Fruit fly (Drosophila melanogaster) whole organism, prepupa: ENCODE data around the gene CG5254.

Experiments
- CG10631 ChIP-seq: fragments of 200-800 bp; sonication (Bioruptor generic); optimal IDR thresholded peaks from 2 replicates; lab custom pipeline; 2016; ENCODE audit warnings: missing biosample characterization, missing genetic modification characterization
- CG11294 ChIP-seq: fragments of 200-800 bp; sonication (Bioruptor generic); IDR thresholded peaks from 2 replicates; pipeline ENCODE4 v1.3.6; 2022; ENCODE audit warnings: missing biosample characterization, missing genetic modification characterization
- CG11762 ChIP-seq: fragments of 200-800 bp; sonication (Bioruptor generic); optimal IDR thresholded peaks from 3 replicates; lab custom pipeline; 2016; ENCODE audit warnings: missing biosample characterization, missing genetic modification characterization; ENCODE audit not compliant: insufficient read depth
- CG11902 ChIP-seq: fragments of 200-800 bp; sonication (Bioruptor generic); optimal IDR thresholded peaks from 3 replicates; lab custom pipeline; 2016; ENCODE audit warnings: missing biosample characterization, missing genetic modification characterization
- CG15336 ChIP-seq: fragments of 200-800 bp; sonication (Bioruptor generic); IDR thresholded peaks from 2 replicates; pipeline ENCODE4 v1.3.6; 2022; ENCODE audit warnings: missing biosample characterization, missing genetic modification characterization
- CG3032 ChIP-seq: fragments of 200-800 bp; optimal IDR thresholded peaks from 2 replicates; lab custom pipeline; 2019; ENCODE audit warnings: missing biosample characterization, mild to moderate bottlenecking, missing genetic modification characterization, moderate library complexity
- CG32006 ChIP-seq: fragments of 200-800 bp; sonication (Bioruptor generic); optimal IDR thresholded peaks from 3 replicates; lab custom pipeline; 2017; ENCODE audit warnings: missing biosample characterization, mild to moderate bottlenecking, missing genetic modification characterization
- CG34406 ChIP-seq: fragments of 200-800 bp; sonication (Bioruptor generic); optimal IDR thresholded peaks from 3 replicates; lab custom pipeline; 2016; ENCODE audit warnings: missing biosample characterization, missing genetic modification characterization
- CG3919 ChIP-seq: fragments of 200-800 bp; sonication (Bioruptor generic); optimal IDR thresholded peaks from 3 replicates; lab custom pipeline; 2016; ENCODE audit warnings: missing biosample characterization, missing genetic modification characterization
- CG4318 ChIP-seq: fragments of 200-800 bp; sonication (Bioruptor generic); optimal IDR thresholded peaks from 3 replicates; lab custom pipeline; 2017; ENCODE audit warnings: missing biosample characterization, mild to moderate bottlenecking, missing genetic modification characterization
- CG6163 ChIP-seq: fragments of 200-800 bp; sonication (Bioruptor generic); IDR thresholded peaks from 3 replicates; pipeline ENCODE4 v1.3.6; 2022; ENCODE audit warnings: missing biosample characterization, missing genetic modification characterization
- CG6276 ChIP-seq: fragments of 200-800 bp; sonication (Bioruptor generic); optimal IDR thresholded peaks from 2 replicates; lab custom pipeline; 2017; ENCODE audit warnings: missing biosample characterization, mild to moderate bottlenecking, missing genetic modification characterization
- CG6792 ChIP-seq: fragments of 200-800 bp; sonication (Bioruptor generic); optimal IDR thresholded peaks from 3 replicates; lab custom pipeline; 2016; ENCODE audit warnings: missing biosample characterization, missing genetic modification characterization
- CG6808 ChIP-seq: fragments of 200-800 bp; sonication (Bioruptor generic); optimal IDR thresholded peaks from 3 replicates; lab custom pipeline; 2017; ENCODE audit warnings: missing biosample characterization, missing genetic modification characterization, mild to moderate bottlenecking, moderate library complexity, missing genetic modification reagents
- CG6854 ChIP-seq: fragments of 200-800 bp; sonication (Bioruptor generic); optimal IDR thresholded peaks from 2 replicates; lab custom pipeline; 2017; ENCODE audit warnings: missing biosample characterization, mild to moderate bottlenecking, missing genetic modification characterization
- CG8119 ChIP-seq: fragments of 200-800 bp; sonication (Bioruptor generic); IDR thresholded peaks from 3 replicates; pipeline ENCODE4 v1.3.6; 2022; ENCODE audit warnings: missing biosample characterization, missing genetic modification characterization
- CG8319 ChIP-seq: fragments of 200-800 bp; sonication (Bioruptor generic); optimal IDR thresholded peaks from 3 replicates; lab custom pipeline; 2016; ENCODE audit warnings: missing biosample characterization, missing genetic modification characterization
- CG8632 ChIP-seq: fragments of 200-800 bp; sonication (Bioruptor generic); optimal IDR thresholded peaks from 3 replicates; lab custom pipeline; 2016; ENCODE audit warnings: missing biosample characterization, missing genetic modification characterization
- CG9139 ChIP-seq: fragments of 200-800 bp; sonication (Bioruptor generic); optimal IDR thresholded peaks from 3 replicates; lab custom pipeline; 2017; ENCODE audit warnings: missing biosample characterization, mild to moderate bottlenecking, missing genetic modification characterization
- Eip78C ChIP-seq: fragments of 200-800 bp; sonication (Bioruptor generic); peaks from one replicate; lab custom pipeline; 2016; ENCODE audit warnings: missing biosample characterization, missing genetic modification characterization
- Eip93F ChIP-seq: fragments of 200-800 bp; sonication (Bioruptor generic); optimal IDR thresholded peaks from 2 replicates; lab custom pipeline; 2016; ENCODE audit warnings: missing biosample characterization, mild to moderate bottlenecking, missing genetic modification characterization
- Ets96B ChIP-seq: fragments of 200-800 bp; optimal IDR thresholded peaks from 2 replicates; lab custom pipeline; 2019; ENCODE audit warnings: missing biosample characterization, mild to moderate bottlenecking, missing genetic modification characterization, moderate library complexity
- Gug ChIP-seq: fragments of 200-800 bp; sonication (Bioruptor generic); IDR thresholded peaks from 2 replicates; pipeline ENCODE4 v1.3.6; 2022; ENCODE audit warnings: missing biosample characterization, missing genetic modification characterization
- Lpt ChIP-seq: fragments of 200-800 bp; sonication (Bioruptor generic); optimal IDR thresholded peaks from 3 replicates; lab custom pipeline; 2016; ENCODE audit warnings: missing biosample characterization, missing genetic modification characterization
- Met ChIP-seq: fragments of 200-800 bp; sonication (Bioruptor generic); optimal IDR thresholded peaks from 3 replicates; lab custom pipeline; 2016; ENCODE audit warnings: missing biosample characterization, missing genetic modification characterization
- OdsH ChIP-seq: fragments of 200-800 bp; sonication (Bioruptor generic); optimal IDR thresholded peaks from 3 replicates; lab custom pipeline; 2016; ENCODE audit warnings: missing biosample characterization, missing genetic modification characterization
- Sox102F ChIP-seq: fragments of 200-800 bp; sonication (Bioruptor generic); optimal IDR thresholded peaks from 2 replicates; lab custom pipeline; 2016; ENCODE audit warnings: missing biosample characterization, mild to moderate bottlenecking, missing genetic modification characterization
- Sox15 ChIP-seq: fragments of 200-800 bp; sonication (Bioruptor generic); optimal IDR thresholded peaks from 3 replicates; lab custom pipeline; 2016; ENCODE audit warnings: missing biosample characterization, missing genetic modification characterization
- achi ChIP-seq: fragments of 200-800 bp; sonication (Bioruptor generic); optimal IDR thresholded peaks from 3 replicates; lab custom pipeline; 2016; ENCODE audit warnings: missing biosample characterization, missing genetic modification characterization
- acj6 ChIP-seq: fragments of 200-800 bp; sonication (Bioruptor generic); optimal IDR thresholded peaks from 3 replicates; lab custom pipeline; 2016; ENCODE audit warnings: missing biosample characterization, missing genetic modification characterization
- dac ChIP-seq: fragments of 200-800 bp; sonication (Bioruptor generic); optimal IDR thresholded peaks from 2 replicates; lab custom pipeline; 2017; ENCODE audit warnings: missing biosample characterization, mild to moderate bottlenecking, missing genetic modification characterization
- dsx ChIP-seq: fragments of 200-800 bp; optimal IDR thresholded peaks from 3 replicates; lab custom pipeline; 2019; ENCODE audit warnings: missing biosample characterization, mild to moderate bottlenecking, missing genetic modification characterization, moderate library complexity; ENCODE audit not compliant: poor library complexity, severe bottlenecking
- eg ChIP-seq: fragments of 200-800 bp; sonication (Bioruptor generic); IDR thresholded peaks from 3 replicates; pipeline ENCODE4 v1.3.6; 2022; ENCODE audit warnings: missing biosample characterization, missing genetic modification characterization
- esn ChIP-seq: fragments of 200-800 bp; sonication (Bioruptor generic); optimal IDR thresholded peaks from 2 replicates; lab custom pipeline; 2016; ENCODE audit warnings: missing biosample characterization, mild to moderate bottlenecking, missing genetic modification characterization, moderate library complexity
- fd85E ChIP-seq: fragments of 200-800 bp; sonication (Bioruptor generic); optimal IDR thresholded peaks from 3 replicates; lab custom pipeline; 2016; ENCODE audit warnings: missing biosample characterization, missing genetic modification characterization
- fkh ChIP-seq: fragments of 200-800 bp; sonication (Bioruptor generic); optimal IDR thresholded peaks from 3 replicates; lab custom pipeline; 2017; ENCODE audit warnings: missing biosample characterization, mild to moderate bottlenecking, missing genetic modification characterization, moderate library complexity
- lz ChIP-seq: fragments of 200-800 bp; sonication (Bioruptor generic); optimal IDR thresholded peaks from 3 replicates; lab custom pipeline; 2016; ENCODE audit warnings: missing biosample characterization, missing genetic modification characterization
- net ChIP-seq: fragments of 200-800 bp; sonication (Bioruptor generic); optimal IDR thresholded peaks from 3 replicates; lab custom pipeline; 2016; ENCODE audit warnings: missing biosample characterization, missing genetic modification characterization
- pdm3 ChIP-seq: fragments of 200-800 bp; sonication (Bioruptor generic); optimal IDR thresholded peaks from 3 replicates; lab custom pipeline; 2016; ENCODE audit warnings: missing biosample characterization, missing genetic modification characterization
- salr ChIP-seq, 2 experiments: fragments of 200-800 bp; sonication (Bioruptor generic); optimal IDR thresholded peaks; 3 replicates each; lab custom pipeline; 2016 to 2018; ENCODE audit warnings: missing biosample characterization in 2 of 2, missing genetic modification characterization in 2 of 2, mild to moderate bottlenecking in 1 of 2
- spab ChIP-seq: fragments of 200-800 bp; sonication (Bioruptor generic); optimal IDR thresholded peaks from 2 replicates; lab custom pipeline; 2017; ENCODE audit warnings: missing biosample characterization, mild to moderate bottlenecking, missing genetic modification characterization, missing genetic modification reagents
- ss ChIP-seq, 2 experiments: fragments of 200-800 bp; sonication (Bioruptor generic); optimal IDR thresholded peaks; 2 replicates in 1 of 2; 3 replicates in 1 of 2; lab custom pipeline; 2017 to 2018; ENCODE audit warnings: mild to moderate bottlenecking in 2 of 2, missing biosample characterization in 2 of 2, missing genetic modification characterization in 2 of 2, moderate library complexity in 1 of 2
- svp ChIP-seq: fragments of 200-800 bp; sonication (Bioruptor generic); peaks from one replicate; lab custom pipeline; 2016; ENCODE audit warnings: missing biosample characterization, missing genetic modification characterization
- topi ChIP-seq: fragments of 200-800 bp; sonication (Bioruptor generic); optimal IDR thresholded peaks from 3 replicates; lab custom pipeline; 2016; ENCODE audit warnings: missing biosample characterization, missing genetic modification characterization

Gene CG5254

dm6 chrX:717893-718292 is 32.3 kb upstream of the CG5254 start:
- TF ChIP-seq fd85E (GFP tag; lab: Kevin White, UChicago) (no peak), Sox15 (no peak), pdm3 (GFP tag; lab: Kevin White, UChicago) (no peak), CG6854 (no peak), Ets96B (tag; lab: Kevin White, UChicago) (no peak), CG11294 (GFP tag; lab: Robert Waterston, UW) (no peak)

DNA sequence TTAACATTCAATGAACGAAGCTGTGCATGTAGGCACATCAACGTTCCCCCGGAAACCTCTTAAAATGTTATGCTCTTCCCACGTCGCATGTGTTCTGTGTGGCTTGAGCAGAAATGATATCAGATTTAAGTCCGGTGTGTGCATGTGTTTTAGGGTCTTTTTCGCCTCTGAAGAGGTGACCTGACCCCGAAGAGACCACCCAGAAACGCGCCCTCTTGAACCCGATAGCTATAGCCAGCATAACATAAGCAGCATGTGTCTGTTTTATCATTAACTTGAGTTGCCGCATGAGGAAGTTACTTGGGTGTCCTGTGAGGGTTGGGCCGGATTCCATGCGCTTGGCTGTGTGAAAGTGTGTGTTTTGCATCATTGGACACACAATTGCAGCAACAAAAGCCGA is 31.2 kb upstream of the CG5254 start:
- TF ChIP-seq CG11902 (no peak), Met (no peak), fkh (GFP tag; lab: Kevin White, UChicago) (no peak), Sox102F (GFP tag; lab: Kevin White, UChicago) (no peak), ss (GFP tag; optimal IDR thresholded peaks at IDR 0.05; lab: Kevin White, UChicago) (no peak), CG10631 (no peak), CG6792 (no peak), CG4318 (no peak), svp (GFP tag; lab: Kevin White, UChicago) (no peak), achi (GFP tag; lab: Kevin White, UChicago) (no peak), lz (GFP tag; lab: Kevin White, UChicago) (no peak), pdm3 (GFP tag; lab: Kevin White, UChicago) (no peak), Ets96B (tag; lab: Kevin White, UChicago) (no peak), Sox15 (no peak), CG8319 (GFP tag; lab: Kevin White, UChicago) (no peak)

DNA sequence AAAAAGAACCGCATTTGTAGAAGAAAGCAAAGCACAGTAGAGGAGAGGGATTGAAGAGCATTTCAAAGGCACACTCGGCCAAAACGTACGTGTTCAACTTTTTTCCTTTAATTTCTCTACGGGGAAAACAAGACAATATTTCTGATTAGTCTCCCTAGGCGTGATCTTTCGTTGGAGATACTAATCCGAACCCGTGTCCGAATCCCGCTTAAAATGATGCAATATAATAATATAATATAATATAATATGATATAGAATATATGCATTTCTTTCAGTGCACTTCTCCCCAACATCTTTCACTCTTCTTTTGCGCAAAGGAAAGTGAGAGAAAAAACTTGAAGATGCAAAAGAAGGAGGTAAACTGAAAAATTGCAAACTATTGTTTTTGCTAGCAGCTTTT is 25.7 kb upstream of the CG5254 start:
- TF ChIP-seq CG4318 (peak; percentile 71), acj6 (peak; percentile 42), Ets96B (tag; lab: Kevin White, UChicago) (peak; percentile 13), eg (GFP tag; lab: Robert Waterston, UW) (0 out of 3 replicates have a peak, but pooled peaks have one; percentile 34), Gug (peak; percentile 61), topi (GFP tag; lab: Kevin White, UChicago) (peak; percentile 1), dac (GFP tag; lab: Kevin White, UChicago) (peak; percentile 75), CG6792 (peak; percentile 36), Sox102F (GFP tag; lab: Kevin White, UChicago) (peak; percentile 19), OdsH (GFP tag; lab: Kevin White, UChicago) (peak; percentile 49), CG8632 (peak; percentile 4), CG34406 (GFP tag; lab: Kevin White, UChicago) (peak; percentile 25), Met (no peak), dsx (GFP tag; lab: Kevin White, UChicago) (no peak), CG10631 (peak; percentile 63), CG15336 (GFP tag; lab: Robert Waterston, UW) (peak; percentile 79), spab (no peak), CG11762 (GFP tag; lab: Kevin White, UChicago) (peak; percentile 5), Lpt (peak; percentile 59), CG6276 (peak; percentile 41), salr (GFP tag; optimal IDR thresholded peaks at IDR 0.05; lab: Kevin White, UChicago) (peak in 1 of 2 experiments; percentile 45), CG8119 (GFP tag; lab: Robert Waterston, UW) (peak; percentile 82), CG32006 (peak; percentile 88), Eip93F (GFP tag; lab: Kevin White, UChicago) (no peak), esn (GFP tag; lab: Kevin White, UChicago) (peak; percentile 47), pdm3 (GFP tag; lab: Kevin White, UChicago) (peak; percentile 17), CG11294 (GFP tag; lab: Robert Waterston, UW) (peak; percentile 46), net (GFP tag; lab: Kevin White, UChicago) (peak; percentile 42), CG6808 (GFP tag; lab: Kevin White, UChicago) (no peak), achi (GFP tag; lab: Kevin White, UChicago) (peak; percentile 72), CG3032 (tag; lab: Kevin White, UChicago) (no peak), CG9139 (no peak), CG6163 (GFP tag; lab: Robert Waterston, UW) (peak; percentile 53; the same call in 2 of the 3 replicates), CG3919 (GFP tag; lab: Kevin White, UChicago) (peak; percentile 34), Eip78C (GFP tag; lab: Kevin White, UChicago) (peak; percentile 68)
